Fruit fly (Drosophila melanogaster) whole organism, embryonic: ENCODE measurements around the gene Sytbeta.

Experiments
- Ada2b ChIP-seq: fragments of 200-800 bp; sonication (Bioruptor generic); IDR thresholded peaks from 2 replicates; pipeline ENCODE4 v1.3.6; 2022; ENCODE audit warnings: missing biosample characterization, missing genetic modification characterization
- CG11560 ChIP-seq: fragments of 200-800 bp; sonication (Bioruptor generic); IDR thresholded peaks from 3 replicates; pipeline ENCODE4 v1.3.6; 2022; ENCODE audit warnings: missing biosample characterization, missing genetic modification characterization
- CG11723 ChIP-seq: fragments of 200-800 bp; sonication (Bioruptor generic); optimal IDR thresholded peaks from 2 replicates; lab custom pipeline; 2017; ENCODE audit warnings: missing biosample characterization, mild to moderate bottlenecking, missing genetic modification characterization
- CG12391 ChIP-seq: fragments of 200-800 bp; sonication (Bioruptor generic); optimal IDR thresholded peaks from 3 replicates; lab custom pipeline; 2018; ENCODE audit warnings: missing biosample characterization, mild to moderate bottlenecking, missing genetic modification characterization, moderate library complexity
- CG12942 ChIP-seq: fragments of 200-800 bp; sonication (Bioruptor generic); optimal IDR thresholded peaks from 3 replicates; lab custom pipeline; 2016; ENCODE audit warnings: missing biosample characterization, missing genetic modification characterization
- CG14050 ChIP-seq: fragments of 200-800 bp; sonication (Bioruptor generic); IDR thresholded peaks from 3 replicates; pipeline ENCODE4 v1.3.6; 2022; ENCODE audit warnings: missing biosample characterization, missing genetic modification characterization
- CG15011 ChIP-seq: fragments of 200-800 bp; sonication (Bioruptor generic); optimal IDR thresholded peaks from 3 replicates; lab custom pipeline; 2018; ENCODE audit warnings: missing biosample characterization, mild to moderate bottlenecking, missing genetic modification characterization
- CG17328 ChIP-seq: fragments of 200-800 bp; sonication (Bioruptor generic); IDR thresholded peaks from 2 replicates; pipeline ENCODE4 v1.3.6; 2022; ENCODE audit warnings: missing biosample characterization, missing genetic modification characterization
- CG1792 ChIP-seq: fragments of 200-800 bp; sonication (Bioruptor generic); optimal IDR thresholded peaks from 2 replicates; lab custom pipeline; 2016; ENCODE audit warnings: missing biosample characterization, missing genetic modification characterization
- CG1832 ChIP-seq: fragments of 200-800 bp; sonication (Bioruptor generic); optimal IDR thresholded peaks from 2 replicates; lab custom pipeline; 2017; ENCODE audit warnings: missing biosample characterization, mild to moderate bottlenecking, missing genetic modification characterization, inconsistent platforms
- CG18764 ChIP-seq: fragments of 200-800 bp; sonication (Bioruptor generic); optimal IDR thresholded peaks from 3 replicates; lab custom pipeline; 2016; ENCODE audit warnings: missing biosample characterization, missing genetic modification characterization
- CG2712 ChIP-seq: fragments of 200-800 bp; optimal IDR thresholded peaks from 3 replicates; lab custom pipeline; 2019; ENCODE audit warnings: missing biosample characterization, mild to moderate bottlenecking, missing genetic modification characterization, moderate library complexity
- CG33213 ChIP-seq: fragments of 200-800 bp; sonication (Bioruptor generic); optimal IDR thresholded peaks from 3 replicates; lab custom pipeline; 2016; ENCODE audit warnings: missing biosample characterization, missing genetic modification characterization
- CG34422 ChIP-seq: fragments of 200-800 bp; sonication (Bioruptor generic); IDR thresholded peaks from 3 replicates; pipeline ENCODE4 v1.3.6; 2022; ENCODE audit warnings: missing biosample characterization, missing genetic modification characterization
- CG6254 ChIP-seq: fragments of 200-800 bp; sonication (Bioruptor generic); optimal IDR thresholded peaks from 3 replicates; lab custom pipeline; 2017; ENCODE audit warnings: mild to moderate bottlenecking, missing biosample characterization, missing genetic modification reagents, missing genetic modification characterization
- CG7745 ChIP-seq: fragments of 200-800 bp; sonication (Bioruptor generic); optimal IDR thresholded peaks from 2 replicates; lab custom pipeline; 2018; ENCODE audit warnings: missing biosample characterization, mild to moderate bottlenecking, missing genetic modification characterization, moderate library complexity
- CG7928 ChIP-seq: fragments of 200-800 bp; sonication (Bioruptor generic); optimal IDR thresholded peaks from 2 replicates; lab custom pipeline; 2017; ENCODE audit warnings: missing biosample characterization, mild to moderate bottlenecking, missing genetic modification characterization
- CG8765 ChIP-seq: fragments of 200-800 bp; sonication (Bioruptor generic); IDR thresholded peaks from 2 replicates; pipeline ENCODE4 v1.3.6; 2022; ENCODE audit warnings: missing biosample characterization, missing genetic modification characterization
- Dek ChIP-seq: fragments of 200-800 bp; sonication (Bioruptor generic); optimal IDR thresholded peaks from 3 replicates; lab custom pipeline; 2019; ENCODE audit warnings: missing biosample characterization, mild to moderate bottlenecking, missing genetic modification characterization, moderate library complexity
- Dip3 ChIP-seq: fragments of 200-800 bp; sonication (Bioruptor generic); optimal IDR thresholded peaks from 3 replicates; lab custom pipeline; 2016; ENCODE audit warnings: missing biosample characterization, missing genetic modification characterization
- MESR4 ChIP-seq: fragments of 200-800 bp; sonication (Bioruptor generic); optimal IDR thresholded peaks from 2 replicates; lab custom pipeline; 2018; ENCODE audit warnings: missing biosample characterization, mild to moderate bottlenecking, missing genetic modification characterization, moderate library complexity
- Mes4 ChIP-seq: fragments of 200-800 bp; sonication (Bioruptor generic); optimal IDR thresholded peaks from 2 replicates; lab custom pipeline; 2016; ENCODE audit warnings: missing biosample characterization, missing genetic modification characterization
- Oaz ChIP-seq: fragments of 200-800 bp; sonication (Bioruptor generic); IDR thresholded peaks from 2 replicates; pipeline ENCODE4 v1.3.6; 2022; ENCODE audit warnings: missing biosample characterization, missing genetic modification characterization
- Ravus ChIP-seq: fragments of 200-800 bp; sonication (Bioruptor generic); IDR thresholded peaks from 2 replicates; pipeline ENCODE4 v1.3.6; 2022; ENCODE audit warnings: missing biosample characterization, missing genetic modification characterization
- Rx ChIP-seq: fragments of 200-800 bp; sonication (Bioruptor generic); IDR thresholded peaks from 2 replicates; pipeline ENCODE4 v1.3.6; 2022; ENCODE audit warnings: missing biosample characterization, missing genetic modification characterization
- Sox102F ChIP-seq: fragments of 200-800 bp; sonication (Bioruptor generic); optimal IDR thresholded peaks from 2 replicates; lab custom pipeline; 2018; ENCODE audit warnings: missing biosample characterization, mild to moderate bottlenecking, missing genetic modification characterization, moderate library complexity
- Sry-β ChIP-seq: fragments of 200-800 bp; sonication (Bioruptor generic); optimal IDR thresholded peaks from 2 replicates; lab custom pipeline; 2018; ENCODE audit warnings: missing biosample characterization, mild to moderate bottlenecking, missing genetic modification characterization, moderate library complexity
- Sry-δ ChIP-seq: fragments of 200-800 bp; sonication (Bioruptor generic); optimal IDR thresholded peaks from 2 replicates; lab custom pipeline; 2016; ENCODE audit warnings: missing biosample characterization, missing genetic modification characterization
- Stat92E ChIP-seq, 3 experiments: fragments of >200 bp in 2 of 3; fragments of 200-800 bp in 1 of 3; sonication (Bioruptor generic) in 1 of 3; optimal IDR thresholded peaks; 2 replicates each; lab custom pipeline; 2017 to 2019; ENCODE audit warnings: missing biosample characterization in 3 of 3, missing genetic modification characterization in 3 of 3, mild to moderate bottlenecking in 1 of 3, moderate library complexity in 1 of 3
- ab ChIP-seq: fragments of 200-800 bp; sonication (Bioruptor generic); optimal IDR thresholded peaks from 2 replicates; lab custom pipeline; 2016; ENCODE audit warnings: missing biosample characterization, missing genetic modification characterization
- ap ChIP-seq: fragments of 200-800 bp; sonication (Bioruptor generic); IDR thresholded peaks from 2 replicates; pipeline ENCODE4 v1.3.6; 2022; ENCODE audit warnings: missing biosample characterization, missing genetic modification characterization
- btn ChIP-seq: fragments of 200-800 bp; sonication (Bioruptor generic); optimal IDR thresholded peaks from 2 replicates; lab custom pipeline; 2016; ENCODE audit warnings: missing biosample characterization, missing genetic modification characterization
- crol ChIP-seq: fragments of 200-800 bp; sonication (Bioruptor generic); IDR thresholded peaks from 2 replicates; pipeline ENCODE4 v1.3.6; 2022; ENCODE audit warnings: missing biosample characterization, missing genetic modification characterization
- da ChIP-seq: fragments of 200-800 bp; sonication (Bioruptor generic); optimal IDR thresholded peaks from 2 replicates; lab custom pipeline; 2016; ENCODE audit warnings: missing biosample characterization, missing genetic modification characterization
- dimm ChIP-seq: fragments of 200-800 bp; sonication (Bioruptor generic); IDR thresholded peaks from 2 replicates; pipeline ENCODE4 v1.3.6; 2022; ENCODE audit warnings: missing biosample characterization, missing genetic modification characterization
- fd102C ChIP-seq: fragments of 200-800 bp; sonication (Bioruptor generic); optimal IDR thresholded peaks from 2 replicates; lab custom pipeline; 2018; ENCODE audit warnings: missing biosample characterization, mild to moderate bottlenecking, missing genetic modification characterization, moderate library complexity
- fd3F ChIP-seq: fragments of 200-800 bp; sonication (Bioruptor generic); optimal IDR thresholded peaks from 2 replicates; lab custom pipeline; 2018; ENCODE audit warnings: missing biosample characterization, mild to moderate bottlenecking, missing genetic modification characterization, moderate library complexity
- fru ChIP-seq: fragments of >200 bp; optimal IDR thresholded peaks from 2 replicates; lab custom pipeline; 2017
- grn ChIP-seq: fragments of 200-800 bp; sonication (Bioruptor generic); optimal IDR thresholded peaks from 3 replicates; lab custom pipeline; 2017; ENCODE audit warnings: missing biosample characterization, missing genetic modification characterization
- hb ChIP-seq: fragments of 200-800 bp; sonication (Bioruptor generic); IDR thresholded peaks from 3 replicates; pipeline ENCODE4 v1.3.6; 2022; ENCODE audit warnings: missing biosample characterization, missing genetic modification characterization; ENCODE audit not compliant: partially characterized antibody
- jumu ChIP-seq: fragments of 200-800 bp; sonication (Bioruptor generic); optimal IDR thresholded peaks from 3 replicates; lab custom pipeline; 2016; ENCODE audit warnings: missing biosample characterization, missing genetic modification characterization
- luna ChIP-seq: fragments of 200-800 bp; sonication (Bioruptor generic); optimal IDR thresholded peaks from 2 replicates; lab custom pipeline; 2016; ENCODE audit warnings: missing biosample characterization, missing genetic modification characterization
- nmo ChIP-seq: fragments of 200-800 bp; sonication (Bioruptor generic); optimal IDR thresholded peaks from 2 replicates; lab custom pipeline; 2018; ENCODE audit warnings: missing biosample characterization, mild to moderate bottlenecking, missing genetic modification characterization, moderate library complexity
- odd ChIP-seq: fragments of 200-800 bp; sonication (Bioruptor generic); optimal IDR thresholded peaks from 2 replicates; lab custom pipeline; 2017; ENCODE audit warnings: missing biosample characterization, mild to moderate bottlenecking, missing genetic modification characterization
- sisA ChIP-seq: fragments of 200-800 bp; sonication (Bioruptor generic); IDR thresholded peaks from 2 replicates; pipeline ENCODE4 v1.3.6; 2022; ENCODE audit warnings: missing biosample characterization, missing genetic modification characterization
- sqz ChIP-seq: fragments of 200-800 bp; sonication (Bioruptor generic); optimal IDR thresholded peaks from 3 replicates; lab custom pipeline; 2018; ENCODE audit warnings: missing biosample characterization, mild to moderate bottlenecking, missing genetic modification characterization
- ssp ChIP-seq: fragments of 200-800 bp; sonication (Bioruptor generic); IDR thresholded peaks from 2 replicates; pipeline ENCODE4 v1.3.6; 2022; ENCODE audit warnings: missing biosample characterization, missing genetic modification characterization
- tll ChIP-seq, 2 experiments: fragments of 200-800 bp in 1 of 2; fragments of >200 bp in 1 of 2; sonication (Bioruptor generic) in 1 of 2; optimal IDR thresholded peaks; 2 replicates each; lab custom pipeline; 2017 to 2019; ENCODE audit warnings: missing biosample characterization in 2 of 2, missing genetic modification characterization in 2 of 2, mild to moderate bottlenecking in 1 of 2, moderate library complexity in 1 of 2
- toy ChIP-seq: fragments of 200-800 bp; sonication (Bioruptor generic); IDR thresholded peaks from 2 replicates; pipeline ENCODE4 v1.3.6; 2022; ENCODE audit warnings: missing biosample characterization, missing genetic modification characterization
- twi ChIP-seq: fragments of 200-800 bp; optimal IDR thresholded peaks from 2 replicates; lab custom pipeline; 2019; ENCODE audit warnings: missing biosample characterization, mild to moderate bottlenecking, missing genetic modification characterization, moderate library complexity

Sytbeta gene

DNA sequence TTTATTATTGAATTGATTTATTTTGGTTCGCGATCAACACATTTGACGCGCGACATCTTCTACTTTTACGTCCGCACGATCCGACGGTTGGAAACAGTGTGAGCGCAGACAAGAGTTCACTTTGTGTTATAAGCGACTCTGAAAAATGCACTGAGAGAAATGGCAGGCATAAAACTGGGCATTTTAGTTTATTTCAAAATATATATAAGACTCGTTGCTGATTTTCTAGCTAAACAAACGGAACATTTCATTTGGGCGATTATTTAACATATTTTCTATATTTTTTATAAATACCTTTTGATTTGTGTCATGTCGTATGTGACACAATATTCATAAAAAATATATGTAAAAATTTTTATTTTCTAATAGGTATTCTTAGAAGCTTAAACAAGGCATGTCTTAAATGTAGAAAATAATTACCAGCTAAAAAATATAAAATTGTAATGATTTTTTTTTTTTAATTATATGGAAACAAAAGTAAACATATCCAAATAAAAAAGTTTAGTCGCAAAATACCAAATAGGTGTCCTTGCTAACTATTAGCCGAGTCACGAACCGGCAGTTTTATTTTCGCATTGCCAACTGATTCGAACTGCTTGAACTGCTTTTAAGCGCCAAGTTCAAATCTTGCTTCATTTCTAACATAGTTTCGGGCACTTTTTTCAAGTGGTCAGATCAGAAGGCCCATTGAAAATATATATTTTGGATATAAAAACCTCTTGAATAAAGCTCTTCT is 50.7 kb downstream of the Sytbeta start, which contains the start of gene Reck (continued):
- TF ChIP-seq btn (GFP tag; lab: Kevin White, UChicago): peak; percentile 34
- TF ChIP-seq Ravus: peak; percentile 64
- no peak for TF ChIP-seq CG7745 (tag; lab: Kevin White, UChicago)
- TF ChIP-seq hb (GFP tag; lab: Robert Waterston, UW): no peak
- peak; percentile 64 for TF ChIP-seq ap (GFP tag; lab: Robert Waterston, UW)
- TF ChIP-seq grn: peak; percentile 35
- TF ChIP-seq luna: no peak
- TF ChIP-seq CG2712 (tag; lab: Kevin White, UChicago): peak; percentile 89
- peak; percentile 83 for TF ChIP-seq Ada2b
- peak; percentile 75 for TF ChIP-seq fd3F (GFP tag; lab: Kevin White, UChicago)
- no peak for TF ChIP-seq CG15011 (GFP tag; lab: Kevin White, UChicago)
- TF ChIP-seq CG33213 (GFP tag; lab: Kevin White, UChicago): peak; percentile 48
- peak; percentile 41 for TF ChIP-seq twi (tag; lab: Kevin White, UChicago)
- TF ChIP-seq fru (lab: Kevin White, UChicago): no peak
- peak; percentile 50 for TF ChIP-seq CG11723 (GFP tag; lab: Kevin White, UChicago)
- TF ChIP-seq Dip3 (GFP tag; lab: Kevin White, UChicago): peak; percentile 21
- TF ChIP-seq CG12391 (tag; lab: Kevin White, UChicago): peak; percentile 90
- no peak for TF ChIP-seq fd102C (GFP tag; lab: Kevin White, UChicago)
- peak; percentile 39; the same call in 1 of the 2 replicates for TF ChIP-seq ssp (GFP tag; lab: Robert Waterston, UW)
- TF ChIP-seq CG11560 (tag; lab: Robert Waterston, UW): no peak
- peak; percentile 82 for TF ChIP-seq CG18764 (GFP tag; lab: Kevin White, UChicago)
- peak; percentile 50; the same call in 1 of the 2 replicates for TF ChIP-seq Rx
- peak in 1 of 3 experiments; percentile 27 for TF ChIP-seq Stat92E (GFP tag; optimal IDR thresholded peaks at IDR 0.05; lab: Kevin White, UChicago)
- peak; percentile 82 for TF ChIP-seq nmo (GFP tag; lab: Kevin White, UChicago)
- TF ChIP-seq da: no peak
- peak; percentile 90 for TF ChIP-seq CG6254 (GFP tag; lab: Kevin White, UChicago)
- TF ChIP-seq Oaz (GFP tag; lab: Robert Waterston, UW): peak; percentile 57; the same call in 1 of the 2 replicates
- peak; percentile 84 for TF ChIP-seq sisA (GFP tag; lab: Robert Waterston, UW)
- TF ChIP-seq ab (GFP tag; lab: Kevin White, UChicago): no peak
- peak; percentile 70 for TF ChIP-seq odd (GFP tag; lab: Kevin White, UChicago)
- no peak for TF ChIP-seq dimm (GFP tag; lab: Robert Waterston, UW)
- 0 out of 2 replicates have a peak, but pooled peaks have one; percentile 31 for TF ChIP-seq toy (GFP tag; lab: Robert Waterston, UW)
- peak; percentile 2 for TF ChIP-seq Sry-δ
- TF ChIP-seq Sry-β (GFP tag; lab: Kevin White, UChicago): no peak
- TF ChIP-seq jumu: no peak
- peak; percentile 1 for TF ChIP-seq MESR4 (GFP tag; lab: Kevin White, UChicago)
- TF ChIP-seq Dek (tag; lab: Kevin White, UChicago): peak; percentile 27
- no peak for TF ChIP-seq tll (GFP tag; optimal IDR thresholded peaks at IDR 0.05; lab: Kevin White, UChicago)
- TF ChIP-seq CG8765 (GFP tag; lab: Robert Waterston, UW): peak; percentile 70
- TF ChIP-seq Mes4 (GFP tag; lab: Kevin White, UChicago): no peak
- TF ChIP-seq crol: no peak
- peak; percentile 88 for TF ChIP-seq CG17328 (GFP tag; lab: Robert Waterston, UW)
- peak; percentile 68 for TF ChIP-seq CG12942 (GFP tag; lab: Kevin White, UChicago)
- peak; percentile 80 for TF ChIP-seq CG14050
- peak; percentile 90 for TF ChIP-seq Sox102F (GFP tag; lab: Kevin White, UChicago)
- peak; percentile 5 for TF ChIP-seq CG7928 (GFP tag; lab: Kevin White, UChicago)
- TF ChIP-seq CG1832: no peak
- TF ChIP-seq CG34422 (GFP tag; lab: Robert Waterston, UW): peak; percentile 78
- TF ChIP-seq CG1792 (GFP tag; lab: Kevin White, UChicago): peak; percentile 3
- peak; percentile 74 for TF ChIP-seq sqz
